Worm (Caenorhabditis elegans) whole organism, dauer: ENCODE data around the gene tag-120.

ENCODE experiments used
- unc-62 ChIP-seq: sonication (generic microtip); optimal IDR thresholded peaks from 2 replicates; lab custom pipeline; 2017; ENCODE audit warnings: missing biosample characterization, missing genetic modification reagents, missing genetic modification characterization

tag-120 gene

DNA sequence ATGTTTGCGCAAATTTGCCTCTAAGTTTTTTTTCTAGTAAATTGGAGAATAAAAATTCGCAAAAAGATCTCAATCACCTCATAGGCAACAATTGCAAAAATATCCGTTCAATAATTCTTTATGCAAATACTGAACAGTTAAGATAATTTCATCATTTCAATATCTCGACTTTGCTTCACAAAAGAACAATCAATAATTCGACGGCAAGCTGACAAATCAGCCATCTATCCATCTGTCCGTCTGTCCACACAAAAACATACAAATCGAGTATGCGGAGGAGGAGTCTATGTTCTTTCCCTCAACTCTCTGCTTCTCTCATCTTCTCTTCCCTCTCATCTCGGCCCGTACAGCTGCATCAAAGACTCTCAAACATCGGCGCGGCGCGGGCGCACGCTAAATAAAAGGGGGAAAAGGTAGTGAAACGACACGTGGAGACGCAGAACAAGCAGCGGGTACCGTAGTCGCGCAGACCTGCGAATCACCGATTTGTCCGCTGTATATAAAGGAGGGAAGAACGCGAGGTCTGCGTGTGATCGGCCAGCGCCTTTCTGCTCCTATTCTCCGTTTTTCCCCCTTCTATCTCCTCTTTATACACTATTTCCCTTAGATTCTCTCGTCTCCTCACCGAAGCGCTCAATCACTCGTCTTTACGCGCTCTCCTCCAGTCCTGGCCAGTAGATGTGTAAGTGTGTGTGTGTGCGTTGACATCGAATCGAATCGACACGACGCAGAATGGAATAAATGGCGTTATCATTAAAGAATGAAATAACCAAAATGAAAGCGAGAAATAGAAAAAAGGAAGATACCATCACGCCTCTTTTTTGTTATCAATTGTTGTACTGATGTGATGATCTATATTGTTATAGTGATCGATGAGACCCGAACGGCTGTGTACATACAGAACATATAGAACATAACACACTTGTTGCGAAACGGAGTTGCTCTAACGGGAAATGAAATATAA is 21.4 kb upstream of the tag-120 start:
- TF ChIP-seq unc-62 = peak; percentile 28

ce11 chrV:9729462-9730162 is 20.0 kb upstream of the tag-120 start, which contains the start of the genes aagr-3 and drap-1:
TSS of gene aagr-3 (minus strand) at chrV:9729512.
TSS of gene drap-1 (plus strand) at chrV:9730106.
- no peak for TF ChIP-seq unc-62

ce11 chrV:9725719-9726118 is 16.1 kb upstream of the tag-120 start:
- no peak for TF ChIP-seq unc-62

DNA sequence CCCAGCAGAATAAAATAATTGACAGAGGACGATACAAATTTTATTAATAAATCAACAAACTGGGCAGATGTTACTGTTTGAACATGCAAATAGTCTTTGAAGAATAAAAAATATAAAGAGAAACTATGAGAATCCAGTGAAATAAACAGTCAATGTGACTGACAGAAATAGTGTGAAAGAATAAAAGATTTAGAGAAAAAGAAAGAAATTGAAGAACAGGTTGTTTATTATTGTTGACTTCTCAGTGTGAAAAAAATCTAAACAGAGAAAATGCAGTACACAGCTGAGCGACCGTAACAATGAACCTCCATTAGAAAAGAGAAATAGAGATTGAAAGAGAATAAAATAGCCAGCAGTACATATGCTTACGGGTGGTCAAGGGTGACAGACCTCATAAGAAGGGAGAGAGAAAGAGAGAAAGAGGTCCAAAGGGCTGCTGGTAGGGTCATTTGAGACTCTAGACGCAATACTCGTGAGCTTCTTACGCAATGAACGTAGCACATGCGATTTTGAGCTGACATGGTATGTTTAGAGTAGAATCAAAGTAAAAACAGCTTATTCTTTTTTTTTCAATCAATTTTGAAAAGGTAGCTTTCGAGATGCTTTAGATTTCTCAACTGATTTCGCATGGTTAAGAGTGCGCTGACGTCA is 14.5 kb upstream of the tag-120 start, which contains the start of gene slcr-46.3:
Gene slcr-46.3, minus strand, starts transcription at position 86 of the 651 bp plus-strand sequence.
- no peak for TF ChIP-seq unc-62

DNA sequence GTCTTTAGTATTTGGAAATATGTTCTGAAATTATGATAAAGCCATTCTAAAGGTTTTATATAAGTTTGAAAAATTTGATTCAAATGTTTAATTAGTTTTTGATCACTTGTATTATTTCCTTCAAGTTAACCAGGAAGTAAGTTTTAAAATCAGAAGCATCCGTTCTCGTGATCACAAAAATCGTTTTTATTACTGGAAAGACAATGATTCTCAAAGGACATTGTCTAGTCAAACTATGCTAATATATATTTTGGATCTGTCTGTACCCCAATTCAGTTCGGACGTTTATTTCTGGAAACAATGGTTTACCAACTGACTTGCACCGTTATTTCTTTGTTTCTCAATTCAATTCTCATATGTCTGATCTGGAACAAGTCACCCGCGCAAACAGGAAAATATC is 6.8 kb upstream of the tag-120 start, which contains the start of gene str-188:
Gene str-188, plus strand, starts transcription at position 301 of the 400 bp plus-strand sequence.
- TF ChIP-seq unc-62 = no peak

ce11 chrV:9714909-9715308 is 5.3 kb upstream of the tag-120 start, which contains the start of gene F40F9.3:
TSS of gene F40F9.3 (plus strand) at chrV:9715209.
- TF ChIP-seq unc-62 = no peak

DNA sequence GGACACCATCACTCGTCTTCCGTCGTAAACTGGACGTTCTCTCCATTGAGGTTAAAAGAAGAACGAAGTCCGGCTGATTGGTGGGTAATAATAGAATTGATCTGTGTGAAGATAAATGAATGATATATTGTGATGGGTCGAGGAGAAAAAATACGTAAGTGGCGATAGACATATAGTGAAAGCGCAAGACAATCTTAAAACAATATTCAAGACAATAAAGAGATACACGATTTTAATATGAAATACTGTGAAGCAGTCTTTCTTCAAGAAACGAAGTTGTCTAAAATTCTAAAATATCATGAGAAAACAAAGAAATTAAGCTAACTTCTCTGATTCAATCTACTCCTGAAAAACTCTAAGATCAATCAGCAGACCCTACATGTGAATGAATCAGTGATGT is 3.9 kb upstream of the tag-120 start, which contains the start of gene F40F9.10:
Gene F40F9.10, minus strand, starts transcription at position 101 of the 400 bp plus-strand sequence.
- TF ChIP-seq unc-62 = no peak

ce11 chrV:9712418-9713173 is 3.0 kb upstream of the tag-120 start:
- TF ChIP-seq unc-62 = no peak

ce11 chrV:9711174-9711573 is 1.6 kb upstream of the tag-120 start:
- no peak for TF ChIP-seq unc-62

DNA sequence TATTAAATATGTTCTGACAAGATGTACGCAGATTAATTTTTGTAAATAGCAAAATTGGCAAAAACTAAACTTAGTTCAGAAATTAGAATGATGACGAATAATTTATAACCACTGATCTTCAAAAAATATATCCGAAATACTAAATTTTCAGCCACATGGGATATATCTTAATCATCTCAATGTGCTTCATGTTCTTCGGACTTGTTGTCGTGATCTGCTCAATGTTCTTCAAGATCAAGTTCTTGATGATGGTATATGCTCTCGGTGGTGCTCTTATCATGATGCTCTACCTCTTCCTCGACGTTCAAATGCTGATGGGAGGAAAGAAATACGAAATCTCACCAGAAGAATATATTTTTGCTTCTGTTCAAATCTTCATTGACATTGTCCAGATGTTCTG is 3.0 kb downstream of the tag-120 start:
- TF ChIP-seq unc-62 = no peak

DNA sequence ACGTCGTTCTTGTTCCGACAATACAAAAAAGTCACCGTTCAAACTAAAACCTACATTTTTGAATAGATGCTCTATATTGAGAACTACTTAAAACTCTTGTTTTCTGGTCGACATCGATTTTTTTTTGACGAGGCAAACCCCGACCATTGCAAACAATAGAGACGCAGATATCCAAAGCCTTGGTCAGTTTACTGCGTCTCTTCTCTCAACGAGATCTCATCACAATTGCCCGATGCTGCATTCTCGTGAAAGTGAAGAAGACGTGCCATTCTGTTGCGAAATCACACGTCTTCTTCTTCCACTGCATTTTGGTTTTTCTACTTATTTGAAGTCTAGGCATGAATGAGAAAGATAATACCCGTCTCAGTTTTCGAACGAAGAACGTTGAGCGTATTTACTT is 5.2 kb downstream of the tag-120 start:
- no peak for TF ChIP-seq unc-62

DNA sequence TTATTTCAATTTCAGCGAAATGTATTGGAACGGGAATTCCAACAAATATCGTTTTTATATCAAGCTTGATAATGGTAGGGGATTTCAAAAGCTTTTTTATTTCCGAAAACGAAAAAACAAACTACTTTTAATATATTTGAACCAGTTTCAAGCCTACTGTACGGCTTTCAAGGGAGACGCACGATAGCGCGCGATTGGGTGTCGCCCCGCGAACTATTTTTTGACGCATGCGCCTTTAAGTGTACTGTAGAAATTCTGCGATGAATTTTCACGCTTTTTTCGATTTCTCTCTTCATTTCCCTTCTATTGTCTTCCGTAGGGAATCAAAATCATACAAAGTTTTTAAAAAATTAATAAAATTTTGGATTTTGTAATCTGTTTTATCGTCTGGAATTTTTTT is 6.1 kb downstream of the tag-120 start:
- no peak for TF ChIP-seq unc-62

ce11 chrV:9702755-9703154 is 6.9 kb downstream of the tag-120 start, which contains the start of gene xbx-6:
TSS of gene xbx-6 (plus strand) at chrV:9703055.
- no peak for TF ChIP-seq unc-62

DNA sequence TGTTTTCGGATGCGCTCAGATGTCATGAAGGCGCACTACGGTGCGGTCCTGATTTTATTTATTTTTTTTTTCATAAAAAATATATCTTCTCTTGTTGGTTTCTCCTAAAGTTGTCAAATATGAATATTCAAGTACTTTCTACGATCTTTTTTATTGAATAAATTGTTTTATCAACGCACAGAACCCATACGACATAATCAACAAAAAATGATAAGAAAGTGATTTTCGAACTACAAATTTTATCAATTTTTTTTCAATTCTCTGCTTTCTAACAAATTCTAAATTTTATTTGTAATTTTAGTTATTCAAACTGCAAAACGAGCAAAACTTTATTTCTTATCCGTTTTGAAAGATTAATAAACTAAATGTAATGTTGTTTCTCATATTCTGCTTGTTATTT is 7.8 kb downstream of the tag-120 start:
- no peak for TF ChIP-seq unc-62

DNA sequence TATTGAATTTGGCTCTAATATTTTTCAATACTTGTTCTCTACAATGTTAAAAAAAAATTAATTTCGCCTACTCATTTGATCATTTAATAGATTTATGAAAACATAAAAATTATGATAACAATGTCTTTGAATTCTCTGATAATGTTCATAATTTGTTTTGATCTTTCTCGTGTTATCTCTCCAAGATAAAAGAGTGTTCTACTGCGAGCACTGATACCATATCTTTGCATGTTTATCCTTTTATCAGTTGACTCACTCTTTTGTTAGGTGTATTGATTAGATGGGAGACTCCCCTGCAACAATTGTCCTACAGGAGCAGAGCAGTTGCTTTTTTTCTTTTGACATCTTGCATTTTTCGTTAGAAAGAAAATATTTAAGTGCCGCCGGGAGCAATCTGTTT is 10.4 kb downstream of the tag-120 start:
- no peak for TF ChIP-seq unc-62

DNA sequence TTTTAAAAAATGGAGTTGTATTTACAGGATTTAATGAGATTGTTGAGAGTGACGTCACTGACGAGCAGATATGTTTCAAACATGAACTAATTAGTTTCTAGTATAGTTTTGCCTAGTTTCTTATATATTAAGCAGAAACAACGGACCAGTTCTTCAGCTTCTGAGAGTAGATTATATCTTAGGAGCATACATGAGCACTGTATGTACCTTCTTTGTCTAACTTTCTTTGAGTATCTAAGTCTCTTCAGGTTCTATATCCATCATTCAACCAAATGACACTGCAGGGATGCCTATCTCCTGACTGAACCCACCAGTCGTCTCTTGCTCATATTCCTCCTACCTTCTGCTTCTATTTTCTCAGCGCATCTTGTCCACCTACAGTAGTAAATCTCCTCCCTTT is 12.9 kb downstream of the tag-120 start, which contains the start of gene her-1:
Gene her-1, plus strand, starts transcription at position 301 of the 400 bp plus-strand sequence.
- TF ChIP-seq unc-62 = no peak
